Worm (Caenorhabditis elegans) whole organism, midembryonic: ENCODE measurements around the gene srpa-72.

Source experiments
- T22C8.4 ChIP-seq: fragments of 200-800 bp; sonication (Bioruptor generic); IDR thresholded peaks from 2 replicates; pipeline ENCODE4 v1.3.6; 2022; ENCODE audit warnings: missing genetic modification characterization, missing compliant biosample characterization
- cog-1 ChIP-seq: sonication (generic microtip); optimal IDR thresholded peaks from 2 replicates; lab custom pipeline; 2016; ENCODE audit warnings: missing genetic modification characterization, missing compliant biosample characterization
- flt-1 ChIP-seq: fragments of 200-800 bp; sonication (Bioruptor generic); IDR thresholded peaks from 2 replicates; pipeline ENCODE4 v1.3.6; 2022; ENCODE audit warnings: missing genetic modification characterization, missing compliant biosample characterization
- klf-2 ChIP-seq: fragments of 200-800 bp; sonication (Bioruptor generic); conservative IDR thresholded peaks from 2 replicates; pipeline ENCODE4 v1.3.6; 2022; ENCODE audit warnings: missing genetic modification reagents, missing genetic modification characterization, missing compliant biosample characterization
- med-1 ChIP-seq: sonication (generic microtip); optimal IDR thresholded peaks from 2 replicates; lab custom pipeline; 2017; ENCODE audit warnings: missing genetic modification characterization, mild to moderate bottlenecking, missing compliant biosample characterization, antibody characterized with exemption, missing genetic modification reagents; ENCODE audit not compliant: insufficient read depth
- ref-1 ChIP-seq: fragments of 200-800 bp; sonication (Bioruptor generic); conservative IDR thresholded peaks from 2 replicates; pipeline ENCODE4 v1.3.6; 2022; ENCODE audit warnings: missing genetic modification reagents, missing genetic modification characterization, missing compliant biosample characterization
- tab-1 ChIP-seq: fragments of 200-800 bp; sonication (Bioruptor generic); IDR thresholded peaks from 2 replicates; pipeline ENCODE4 v1.3.6; 2022; ENCODE audit warnings: missing genetic modification characterization, missing compliant biosample characterization
- ztf-23 ChIP-seq: fragments of 200-800 bp; sonication (Bioruptor generic); IDR thresholded peaks from 2 replicates; pipeline ENCODE4 v1.3.6; 2022; ENCODE audit warnings: missing genetic modification reagents, missing genetic modification characterization, missing compliant biosample characterization
- ztf-29 ChIP-seq: fragments of 200-800 bp; sonication (Bioruptor generic); IDR thresholded peaks from 2 replicates; pipeline ENCODE4 v1.3.6; 2022; ENCODE audit warnings: missing genetic modification reagents, missing genetic modification characterization, missing compliant biosample characterization

DNA sequence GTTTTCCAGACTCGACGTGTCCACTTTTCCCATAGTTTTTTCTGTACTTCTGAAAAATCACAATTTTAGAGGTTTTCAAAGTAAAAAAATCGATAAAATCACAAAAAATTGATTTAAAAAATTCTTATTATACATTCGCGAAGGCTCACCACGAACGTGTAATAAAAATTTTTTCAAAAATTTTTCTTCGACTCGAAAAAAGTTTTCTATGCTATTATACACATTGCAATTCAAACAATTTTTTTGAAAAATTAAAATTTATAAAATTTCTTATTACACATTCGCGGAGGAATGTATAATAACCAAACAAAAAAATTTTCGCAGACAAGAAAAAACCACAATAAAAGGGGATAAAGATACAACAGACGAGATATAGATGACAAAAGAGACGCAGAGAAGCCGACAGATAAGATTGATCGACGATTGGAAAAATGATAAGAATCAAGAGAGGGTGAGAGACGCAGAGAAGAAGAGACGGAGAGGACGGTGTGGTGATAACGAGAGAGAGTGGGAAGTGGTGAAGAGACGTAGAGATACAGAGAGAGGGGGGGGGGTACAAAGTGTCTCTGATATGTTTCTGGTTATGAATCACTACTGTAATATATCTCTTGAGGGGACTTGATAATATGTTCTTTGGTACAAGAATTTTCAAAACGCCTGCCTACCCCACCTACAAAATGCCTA lies 13.4 kb downstream of the srpa-72 start, which contains the start of gene nhr-119:
- TF ChIP-seq T22C8.4 (GFP tag; lab: Robert Waterston, UW) (no peak), ztf-29 (GFP tag; lab: Robert Waterston, UW) (no peak), klf-2 (GFP tag; lab: Robert Waterston, UW) (no peak), flt-1 (GFP tag; lab: Robert Waterston, UW) (no peak), tab-1 (GFP tag; lab: Robert Waterston, UW) (no peak), ref-1 (GFP tag; lab: Robert Waterston, UW) (no peak), cog-1 (tag; lab: Kevin White, UChicago) (peak; percentile 10), med-1 (no peak), ztf-23 (GFP tag; lab: Robert Waterston, UW) (no peak)
